Worm (Caenorhabditis elegans) whole organism, L4/young adult: ENCODE measurements around the gene F49C5.3.

Experiments used
- dao-5 ChIP-seq: sonication (generic microtip); optimal IDR thresholded peaks from 2 replicates; lab custom pipeline; 2016; ENCODE audit warnings: missing genotype, missing genetic modification characterization, moderate library complexity, missing compliant biosample characterization
- him-1 ChIP-seq: sonication (generic microtip); optimal IDR thresholded peaks from 2 replicates; lab custom pipeline; 2016; ENCODE audit warnings: missing genotype, missing genetic modification reagents, missing genetic modification characterization, missing compliant biosample characterization

- TF ChIP-seq dao-5 (no peak), him-1 (tag; lab: Kevin White, UChicago) (no peak)
Measured at ce11 chrII:12539395-12539794, 3.1 kb downstream of the F49C5.3 start.
